Fruit fly (Drosophila melanogaster) whole organism, wandering third instar larva: Measurements from ENCODE around the gene lectin-21Ca.

Experiments used
- Abd-B ChIP-seq: fragments of >200 bp; optimal IDR thresholded peaks from 2 replicates; lab custom pipeline; 2017; ENCODE audit warnings: missing biosample characterization, missing genetic modification characterization
- CG32264 ChIP-seq: fragments of 200-800 bp; sonication (Bioruptor generic); optimal IDR thresholded peaks from 2 replicates; lab custom pipeline; 2016; ENCODE audit warnings: missing biosample characterization, missing genetic modification characterization
- CG9705 ChIP-seq: fragments of 200-800 bp; sonication (Bioruptor generic); optimal IDR thresholded peaks from 2 replicates; lab custom pipeline; 2018; ENCODE audit warnings: missing biosample characterization, mild to moderate bottlenecking, missing genetic modification characterization
- Dfd ChIP-seq: fragments of >200 bp; optimal IDR thresholded peaks from 2 replicates; lab custom pipeline; 2017; ENCODE audit warnings: missing biosample characterization, missing genetic modification characterization
- Dif ChIP-seq: fragments of 200-275, 200-300 bp; sonication (Bioruptor generic); optimal IDR thresholded peaks from 2 replicates; lab custom pipeline; 2018; ENCODE audit warnings: missing biosample characterization, missing genetic modification characterization; ENCODE audit not compliant: partially characterized antibody
- GATAd ChIP-seq: sonication (Bioruptor generic); optimal IDR thresholded peaks from 2 replicates; lab custom pipeline; 2016; ENCODE audit warnings: missing biosample characterization, missing genetic modification characterization
- HLH106 ChIP-seq: fragments of 200-800 bp; optimal IDR thresholded peaks from 3 replicates; lab custom pipeline; 2019; ENCODE audit warnings: missing biosample characterization, mild to moderate bottlenecking, missing genetic modification characterization, moderate library complexity
- Hnf4 ChIP-seq: fragments of 200-800 bp; sonication (Bioruptor generic); optimal IDR thresholded peaks from 2 replicates; lab custom pipeline; 2016; ENCODE audit warnings: missing biosample characterization, mild to moderate bottlenecking, missing genetic modification characterization
- Hr78 ChIP-seq: fragments of >200 bp; optimal IDR thresholded peaks from 2 replicates; lab custom pipeline; 2017; ENCODE audit warnings: missing biosample characterization, missing genetic modification characterization
- Jra ChIP-seq: sonication (Bioruptor generic); optimal IDR thresholded peaks from 2 replicates; lab custom pipeline; 2016; ENCODE audit warnings: missing biosample characterization, missing genetic modification characterization
- Mio ChIP-seq: sonication (Bioruptor generic); optimal IDR thresholded peaks from 2 replicates; lab custom pipeline; 2016; ENCODE audit warnings: missing biosample characterization, missing genetic modification characterization
- Myc ChIP-seq: fragments of >200 bp; optimal IDR thresholded peaks from 2 replicates; lab custom pipeline; 2017
- N ChIP-seq: fragments of >200 bp; optimal IDR thresholded peaks from 2 replicates; lab custom pipeline; 2018; ENCODE audit warnings: missing biosample characterization, missing external identifiers, missing genetic modification characterization
- OdsH ChIP-seq: fragments of 200-800 bp; sonication (Bioruptor generic); optimal IDR thresholded peaks from 2 replicates; lab custom pipeline; 2016; ENCODE audit warnings: missing biosample characterization, mild to moderate bottlenecking, missing genetic modification characterization
- Rel ChIP-seq, 2 experiments: fragments of 200-800 bp; sonication (Bioruptor generic) in 1 of 2; optimal IDR thresholded peaks; 2 replicates in 1 of 2; 3 replicates in 1 of 2; lab custom pipeline; 2016 to 2019; ENCODE audit warnings: mild to moderate bottlenecking in 2 of 2, missing biosample characterization in 2 of 2, missing genetic modification characterization in 2 of 2, moderate library complexity in 1 of 2
- Sp1 ChIP-seq: fragments of 200-800 bp; sonication (Bioruptor generic); optimal IDR thresholded peaks from 3 replicates; lab custom pipeline; 2019; ENCODE audit warnings: missing biosample characterization, mild to moderate bottlenecking, missing genetic modification characterization, moderate library complexity
- Vsx2 ChIP-seq: fragments of 200-300, 225-300 bp; sonication (Bioruptor generic); optimal IDR thresholded peaks from 2 replicates; lab custom pipeline; 2018; ENCODE audit warnings: missing biosample characterization, missing genetic modification characterization; ENCODE audit not compliant: partially characterized antibody
- br ChIP-seq: fragments of 200-800 bp; sonication (Bioruptor generic); optimal IDR thresholded peaks from 2 replicates; lab custom pipeline; 2016; ENCODE audit warnings: missing biosample characterization, missing genetic modification characterization
- brk ChIP-seq: fragments of 200-800 bp; sonication (Bioruptor generic); optimal IDR thresholded peaks from 2 replicates; lab custom pipeline; 2016; ENCODE audit warnings: missing biosample characterization, mild to moderate bottlenecking, missing genetic modification characterization
- dl ChIP-seq, 2 experiments: fragments of 175-275, 200-275 bp in 1 of 2; fragments of 200-275 bp in 1 of 2; sonication (Bioruptor generic); optimal IDR thresholded peaks; lab custom pipeline; 2018; ENCODE audit warnings: mild to moderate bottlenecking in 2 of 2, missing biosample characterization in 2 of 2, missing genetic modification characterization in 2 of 2, moderate library complexity in 2 of 2; ENCODE audit not compliant: partially characterized antibody in 2 of 2, insufficient read depth in 1 of 2
- dsf ChIP-seq: sonication (Bioruptor generic); optimal IDR thresholded peaks from 2 replicates; lab custom pipeline; 2016; ENCODE audit warnings: missing biosample characterization, missing genetic modification characterization, borderline replicate concordance
- foxo ChIP-seq, 2 experiments: fragments of 200-800 bp; sonication (Bioruptor generic); optimal IDR thresholded peaks; 2 replicates in 1 of 2; 3 replicates in 1 of 2; lab custom pipeline; 2016 to 2017; ENCODE audit warnings: missing biosample characterization in 2 of 2, missing genetic modification characterization in 2 of 2
- h ChIP-seq: fragments of 200-800 bp; sonication (Bioruptor generic); optimal IDR thresholded peaks from 3 replicates; lab custom pipeline; 2016; ENCODE audit warnings: missing biosample characterization, mild to moderate bottlenecking, missing genetic modification characterization
- jim ChIP-seq: fragments of 175-275, 200-325 bp; sonication (Bioruptor generic); optimal IDR thresholded peaks from 2 replicates; lab custom pipeline; 2016; ENCODE audit warnings: missing biosample characterization, mild to moderate bottlenecking, missing genetic modification characterization
- lola ChIP-seq: fragments of >200 bp; optimal IDR thresholded peaks from 2 replicates; lab custom pipeline; 2017; ENCODE audit warnings: missing biosample characterization, missing genetic modification characterization
- psq ChIP-seq: fragments of 200-800 bp; sonication (Bioruptor generic); optimal IDR thresholded peaks from 3 replicates; lab custom pipeline; 2017; ENCODE audit warnings: missing biosample characterization, mild to moderate bottlenecking, missing genetic modification characterization, moderate library complexity
- rgr ChIP-seq: fragments of 200-800 bp; sonication (Bioruptor generic); optimal IDR thresholded peaks from 3 replicates; lab custom pipeline; 2016; ENCODE audit warnings: missing biosample characterization, mild to moderate bottlenecking, missing genetic modification characterization
- sage ChIP-seq: fragments of 200-800 bp; sonication (Bioruptor generic); optimal IDR thresholded peaks from 2 replicates; lab custom pipeline; 2016; ENCODE audit warnings: missing biosample characterization, mild to moderate bottlenecking, missing genetic modification characterization
- tai ChIP-seq: sonication (Bioruptor generic); optimal IDR thresholded peaks from 2 replicates; lab custom pipeline; 2016; ENCODE audit warnings: missing biosample characterization, missing genetic modification characterization
- usp ChIP-seq: fragments of >200 bp; optimal IDR thresholded peaks from 2 replicates; lab custom pipeline; 2017; ENCODE audit warnings: missing biosample characterization, missing genetic modification characterization
- woc ChIP-seq: sonication (Bioruptor generic); optimal IDR thresholded peaks from 2 replicates; lab custom pipeline; 2016; ENCODE audit warnings: missing biosample characterization, mild to moderate bottlenecking, missing genetic modification characterization

The lectin-21Ca gene

DNA sequence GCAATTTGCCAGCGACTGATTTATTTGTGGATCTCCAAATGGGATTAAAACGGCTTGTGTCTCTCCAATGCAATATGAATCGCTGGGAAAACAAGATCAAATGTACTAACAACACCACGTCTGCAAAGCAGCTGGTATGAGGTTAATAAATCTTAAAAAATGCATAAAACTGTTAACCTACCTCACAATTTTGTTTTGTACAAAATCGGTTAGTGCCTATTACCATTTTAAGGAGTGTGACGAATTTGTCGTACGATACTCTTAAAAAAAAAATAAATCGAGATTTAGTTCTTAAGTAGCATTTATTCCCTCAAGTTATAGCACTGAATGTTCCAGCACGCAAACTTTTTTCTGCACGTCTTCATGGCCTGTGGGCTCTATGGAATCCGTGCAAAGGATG, at the start of gene lectin-21Ca:
lectin-21Ca (plus strand) TSS at position 301 of the 400 bp plus-strand sequence.
- TF ChIP-seq Mio (GFP tag; lab: Kevin White, UChicago) (no peak), HLH106 (tag; lab: Kevin White, UChicago) (no peak), Dif (GFP tag; lab: Kevin White, UChicago) (no peak)

- peak; percentile 73 for TF ChIP-seq Myc (lab: Kevin White, UChicago)
- TF ChIP-seq sage (GFP tag; lab: Kevin White, UChicago), result no peak
Measured at dm6 chr2L:576559-577184, 47.7 kb upstream of the lectin-21Ca start, which contains the start of gene Ptth. Gene Ptth, minus strand, starts transcription at chr2L:576896.

dm6 chr2L:577186-577585, 47.2 kb upstream of the lectin-21Ca start, which contains the start of gene Pph13:
Gene Pph13, plus strand, starts transcription at chr2L:577486.
- TF ChIP-seq h, result no peak
- no peak for TF ChIP-seq psq (GFP tag; lab: Kevin White, UChicago)
- TF ChIP-seq Jra (GFP tag; lab: Kevin White, UChicago), result no peak
- no peak for TF ChIP-seq br (GFP tag; lab: Kevin White, UChicago)
- no peak for TF ChIP-seq dsf (GFP tag; lab: Kevin White, UChicago)
- no peak for TF ChIP-seq GATAd (GFP tag; lab: Kevin White, UChicago)
- no peak for TF ChIP-seq Abd-B (GFP tag; lab: Kevin White, UChicago)

dm6 chr2L:585268-585667, 39.1 kb upstream of the lectin-21Ca start:
- peak; percentile 41 for TF ChIP-seq Vsx2 (GFP tag; lab: Kevin White, UChicago)
- TF ChIP-seq Dif (GFP tag; lab: Kevin White, UChicago), result no peak
- TF ChIP-seq, all 38 proteins: peak for 1

DNA sequence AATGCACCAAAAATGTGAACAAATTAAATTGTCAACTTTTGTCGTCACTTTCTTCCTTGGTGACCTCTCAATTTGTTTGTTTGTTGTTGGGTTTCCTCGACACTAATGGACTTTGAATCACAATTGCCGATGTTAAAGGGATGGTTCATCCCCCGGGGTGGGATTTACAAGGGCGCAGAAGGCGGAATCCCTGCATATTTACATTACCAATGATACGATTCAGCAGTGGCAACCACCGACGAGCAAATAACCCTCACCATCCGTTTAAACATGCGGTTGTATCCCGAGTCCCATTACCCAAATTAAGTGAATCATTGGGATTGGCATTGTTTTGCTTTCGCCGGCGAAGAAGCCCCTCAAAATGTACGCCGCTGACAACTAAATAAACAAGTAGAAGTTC, 32.9 kb upstream of the lectin-21Ca start:
- TF ChIP-seq GATAd (GFP tag; lab: Kevin White, UChicago) (no peak), brk (no peak), CG32264 (GFP tag; lab: Kevin White, UChicago) (no peak), rgr (no peak), lola (GFP tag; lab: Kevin White, UChicago) (no peak), jim (no peak), N (GFP tag; lab: Kevin White, UChicago) (no peak), Rel (GFP tag; optimal IDR thresholded peaks at IDR 0.05; lab: Kevin White, UChicago) (no peak), Rel (tag; optimal IDR thresholded peaks at IDR 0.05; lab: Kevin White, UChicago) (no peak), Sp1 (GFP tag; lab: Kevin White, UChicago) (no peak), woc (GFP tag; lab: Kevin White, UChicago) (no peak), CG9705 (GFP tag; lab: Kevin White, UChicago) (no peak), dl (GFP tag; optimal IDR thresholded peaks at IDR 0.05; lab: Kevin White, UChicago; ENCODE audit: insufficient read depth in 1 of 2, partially characterized antibody in 2 of 2) (no peak), tai (no peak), Hnf4 (GFP tag; lab: Kevin White, UChicago) (no peak), foxo (GFP tag; optimal IDR thresholded peaks at IDR 0.05; lab: Kevin White, UChicago) (no peak), OdsH (GFP tag; lab: Kevin White, UChicago) (no peak), usp (no peak), sage (GFP tag; lab: Kevin White, UChicago) (no peak), Hr78 (GFP tag; lab: Kevin White, UChicago) (no peak)

DNA sequence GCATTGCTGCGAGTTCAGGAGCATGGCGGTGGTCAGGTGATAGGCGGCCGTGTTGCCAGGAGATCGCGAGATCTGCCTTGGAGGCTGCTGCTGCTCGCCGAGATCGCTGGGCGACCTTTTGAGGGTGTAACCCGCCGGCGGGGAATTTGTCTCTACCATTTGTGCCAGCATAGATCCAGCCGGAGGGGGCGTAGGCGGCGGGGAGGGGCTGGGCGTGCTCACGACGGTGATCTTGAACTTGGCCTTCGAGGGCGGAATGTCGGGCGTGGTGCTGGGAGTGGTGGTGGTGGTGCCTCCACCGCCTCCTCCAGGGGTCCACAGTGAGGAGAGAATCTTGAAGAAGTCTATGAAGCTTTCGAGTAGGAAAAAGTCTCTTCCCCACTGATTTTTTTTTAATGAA, 30.4 kb upstream of the lectin-21Ca start:
- TF ChIP-seq Dfd (GFP tag; lab: Kevin White, UChicago) (peak; percentile 91), HLH106 (tag; lab: Kevin White, UChicago) (no peak)
